Fruit fly (Drosophila melanogaster) S2 (cell line): ENCODE measurements around the gene Fst.

Experiments
- CG8478 ChIP-seq: fragments of >200 bp; optimal IDR thresholded peaks from 2 replicates; lab custom pipeline; 2018
- CTCF ChIP-seq, 2 experiments: fragments of >200 bp; optimal IDR thresholded peaks; 2 replicates each; lab custom pipeline; 2018

Gene Fst

DNA sequence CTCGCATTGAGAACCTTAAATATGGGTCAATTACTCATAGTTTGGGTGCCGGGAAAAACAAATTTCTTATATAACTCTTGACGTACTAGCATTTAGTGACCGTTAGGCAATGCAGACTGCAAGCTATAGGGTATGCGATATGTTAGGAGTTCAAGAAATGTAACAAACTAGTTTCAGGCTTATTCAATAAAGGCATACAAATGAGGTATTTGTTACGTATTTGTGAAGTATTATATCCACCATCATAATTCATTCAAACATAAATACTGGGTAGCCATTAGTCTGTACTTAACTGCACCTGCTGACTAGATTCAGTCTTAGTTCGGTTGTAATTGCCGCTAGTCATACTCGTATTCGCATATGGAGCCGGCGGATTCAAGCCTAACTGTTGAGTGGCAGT, 37.7 kb downstream of the Fst start:
- TF ChIP-seq CTCF (optimal IDR thresholded peaks at IDR 0.05; lab: Kevin White, UChicago) (no peak), CG8478 (lab: Kevin White, UChicago) (no peak)

DNA sequence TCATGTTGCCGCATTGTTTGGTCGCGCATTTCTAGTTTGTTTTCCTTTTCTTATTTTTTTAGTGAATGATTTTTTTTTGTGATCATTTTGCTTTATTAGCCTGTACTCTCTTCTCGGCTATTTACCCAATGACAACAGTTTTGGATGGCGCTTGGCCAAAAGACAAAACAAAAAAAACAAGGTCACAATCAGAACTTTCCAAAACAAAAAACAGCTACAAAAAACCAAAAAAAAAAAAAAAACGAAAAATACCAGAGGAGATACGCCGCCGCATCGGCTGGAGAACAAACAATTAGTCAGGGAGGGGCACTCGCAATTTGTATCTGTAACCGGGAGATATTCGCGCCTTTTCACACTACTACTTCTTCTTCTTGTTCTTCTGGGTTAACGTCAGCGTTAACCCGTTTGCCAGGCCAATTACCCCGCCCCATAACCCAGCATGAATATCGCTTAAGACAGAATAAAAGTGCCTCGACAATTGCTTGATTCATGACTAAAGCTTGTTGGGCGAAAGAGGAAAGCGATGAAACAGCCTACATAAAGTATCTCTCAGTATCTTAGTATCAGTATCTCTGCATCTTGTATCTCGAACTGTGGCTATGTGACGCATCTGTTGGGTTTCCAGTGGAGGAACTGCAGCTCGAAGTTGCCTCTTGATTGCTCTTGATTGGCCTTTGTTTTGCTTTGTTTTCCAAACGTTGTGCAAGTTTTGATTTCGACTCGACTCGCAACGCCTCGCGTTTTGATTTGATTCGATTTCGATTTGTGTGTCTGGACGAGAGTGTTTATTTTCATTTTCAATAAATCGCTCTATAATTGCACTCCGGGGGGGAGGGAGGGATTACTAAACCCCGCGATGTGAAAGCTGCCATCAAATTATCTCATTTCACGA, 38.8 kb downstream of the Fst start:
- TF ChIP-seq CG8478 (lab: Kevin White, UChicago) (no peak), CTCF (optimal IDR thresholded peaks at IDR 0.05; lab: Kevin White, UChicago) (no peak)

DNA sequence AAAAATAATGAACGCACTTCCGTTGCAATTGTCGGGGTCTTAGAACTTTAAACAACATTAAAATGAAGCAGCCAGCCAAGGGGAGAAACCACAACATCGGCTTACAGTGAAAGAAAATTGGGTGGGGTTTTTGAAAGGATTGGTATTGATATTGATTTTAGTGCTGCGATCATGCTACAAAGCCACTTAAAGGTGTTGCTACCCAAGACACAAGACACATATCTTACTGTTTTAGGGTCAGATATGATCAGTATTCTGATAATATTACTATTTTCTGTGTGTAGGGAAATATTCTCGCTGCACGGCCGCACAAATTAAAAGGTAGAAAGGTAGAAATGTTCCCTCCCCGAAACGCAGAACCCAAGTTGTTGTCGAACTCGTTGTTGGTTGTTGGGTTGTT, 40.9 kb downstream of the Fst start:
- TF ChIP-seq CTCF (optimal IDR thresholded peaks at IDR 0.05; lab: Kevin White, UChicago) (no peak), CG8478 (lab: Kevin White, UChicago) (no peak)

DNA sequence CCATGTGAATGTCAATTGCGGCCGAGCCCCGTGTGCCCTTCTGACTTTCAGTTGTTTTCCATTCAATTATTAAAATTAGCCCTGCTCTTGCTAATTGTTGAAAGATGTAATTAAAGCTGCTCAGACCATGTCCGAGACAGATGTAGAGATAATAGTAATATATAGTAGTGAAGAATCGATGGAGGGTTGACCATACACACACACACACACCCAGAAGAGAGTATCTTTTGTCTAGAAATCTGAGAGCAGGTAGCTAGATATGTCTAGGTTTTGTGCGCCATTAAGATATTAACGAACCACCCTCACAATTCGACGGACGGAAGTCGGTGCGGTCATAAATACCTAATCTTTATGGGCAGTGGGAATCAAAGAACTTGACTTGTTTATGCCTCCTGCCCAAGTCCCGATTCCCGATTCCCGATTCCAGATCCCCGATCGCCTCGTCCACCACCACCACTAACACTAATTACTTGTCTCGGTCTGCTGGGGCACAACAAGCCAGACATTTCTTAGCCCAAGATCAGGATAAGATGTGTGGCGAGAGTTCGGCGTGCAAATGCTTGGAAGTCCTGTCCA, 41.4 kb downstream of the Fst start:
- no peak for TF ChIP-seq CG8478 (lab: Kevin White, UChicago)
- no peak for TF ChIP-seq CTCF (optimal IDR thresholded peaks at IDR 0.05; lab: Kevin White, UChicago)

DNA sequence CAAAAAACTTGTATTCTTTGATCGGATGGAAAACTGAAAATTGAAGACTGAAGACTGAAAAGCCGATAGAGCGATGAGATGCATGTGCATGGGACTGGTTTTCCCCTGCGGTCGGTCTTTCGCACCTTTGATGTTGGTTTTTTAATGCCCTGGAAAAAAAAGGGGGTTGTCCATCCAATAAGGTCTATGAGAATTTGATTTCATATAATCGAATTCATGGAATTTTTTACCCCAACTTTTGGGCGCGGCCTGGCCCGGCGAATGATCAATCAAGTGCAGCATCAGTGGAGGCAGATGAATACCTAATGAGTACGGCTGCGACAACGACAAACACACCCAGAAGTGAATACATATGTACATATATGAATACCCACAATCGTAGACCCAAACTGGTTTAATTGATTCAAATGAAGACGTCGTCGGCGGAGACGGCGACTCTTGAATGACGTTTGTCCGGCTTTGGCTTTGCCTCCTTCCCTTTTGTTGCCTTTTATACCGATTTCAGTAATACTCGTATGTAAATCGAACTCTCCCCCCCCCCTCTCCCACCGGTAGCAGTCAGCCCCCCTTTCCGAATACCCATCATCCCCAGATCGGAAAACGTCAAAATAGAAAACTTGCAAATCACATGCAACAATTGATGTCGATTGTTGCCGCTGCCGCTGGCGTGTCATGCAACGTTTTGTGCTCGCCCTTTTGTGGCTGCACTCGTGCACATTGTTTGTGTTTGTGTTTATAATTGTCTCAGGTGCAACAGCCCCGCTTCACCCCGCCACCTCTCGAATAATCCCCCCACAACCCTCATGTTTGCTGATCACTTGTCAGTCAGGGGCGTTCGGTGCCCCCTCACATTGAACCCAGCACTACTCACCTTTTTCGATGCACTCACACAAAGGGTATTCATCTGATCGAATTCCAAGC, 42.7 kb downstream of the Fst start:
- TF ChIP-seq CTCF (optimal IDR thresholded peaks at IDR 0.05; lab: Kevin White, UChicago) (no peak), CG8478 (lab: Kevin White, UChicago) (no peak)

dm6 chr3R:9601949-9602348, 44.0 kb downstream of the Fst start:
- TF ChIP-seq CTCF (optimal IDR thresholded peaks at IDR 0.05; lab: Kevin White, UChicago): no peak
- TF ChIP-seq CG8478 (lab: Kevin White, UChicago): no peak

- TF ChIP-seq CTCF (optimal IDR thresholded peaks at IDR 0.05; lab: Kevin White, UChicago) (no peak), CG8478 (lab: Kevin White, UChicago) (no peak)
Measured at dm6 chr3R:9600558-9600959, 45.4 kb downstream of the Fst start.

DNA sequence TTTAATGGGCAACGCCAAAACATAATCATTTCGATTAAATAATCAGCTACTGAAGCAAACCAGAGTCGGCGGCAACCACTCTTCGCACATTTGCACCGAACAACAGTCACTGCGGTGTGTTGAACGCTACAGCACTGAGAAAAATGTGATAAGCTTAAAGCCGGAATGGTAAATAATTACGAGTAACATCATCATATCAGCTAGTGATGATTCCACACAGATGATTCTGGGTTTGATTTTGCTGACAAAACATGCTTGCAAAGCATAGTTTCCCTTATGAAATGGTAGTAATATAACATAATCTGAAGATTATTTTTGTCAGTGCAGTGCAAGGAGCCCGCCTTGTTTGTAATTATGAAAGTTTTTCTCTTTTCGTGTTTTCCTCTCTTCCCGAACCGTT, 47.9 kb downstream of the Fst start:
- TF ChIP-seq CG8478 (lab: Kevin White, UChicago) (no peak), CTCF (optimal IDR thresholded peaks at IDR 0.05; lab: Kevin White, UChicago) (no peak)

dm6 chr3R:9596615-9597014, 49.3 kb downstream of the Fst start:
- TF ChIP-seq CTCF (optimal IDR thresholded peaks at IDR 0.05; lab: Kevin White, UChicago) (no peak), CG8478 (lab: Kevin White, UChicago) (no peak)

dm6 chr3R:9595681-9596357, 50.1 kb downstream of the Fst start:
- TF ChIP-seq CTCF (optimal IDR thresholded peaks at IDR 0.05; lab: Kevin White, UChicago) (no peak), CG8478 (lab: Kevin White, UChicago) (no peak)
